Worm (Caenorhabditis elegans): ENCODE data around the gene kup-1.

DNA sequence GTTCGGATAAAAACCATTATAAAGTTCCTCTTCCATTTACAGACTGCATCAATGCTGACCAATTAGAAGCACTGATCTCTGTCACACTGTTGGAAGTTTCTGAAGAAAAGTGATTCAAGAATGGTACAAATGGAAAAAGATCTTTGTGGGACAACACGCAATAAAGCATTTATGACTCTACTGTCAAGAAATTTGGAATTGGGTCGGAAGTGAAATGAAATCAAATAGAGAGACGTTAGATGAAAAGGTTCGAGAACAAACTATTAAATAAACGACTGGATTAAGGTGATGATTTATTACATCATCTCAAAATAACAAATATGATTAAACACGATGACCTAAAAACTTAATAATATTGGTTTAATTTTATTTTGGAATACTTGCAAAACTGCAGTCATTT lies 34.2 kb downstream of the kup-1 start, which contains the start of gene F57F5.3:
- TF ChIP-seq him-1 (tag; optimal IDR thresholded peaks at IDR 0.05), result no peak
- TF ChIP-seq dao-5 (tag; optimal IDR thresholded peaks at IDR 0.05), result no peak

All from whole organism, L4/young adult.